Fruit fly (Drosophila melanogaster): Measurements from ENCODE around the gene rdgB.

Gene rdgB

dm6 chrX:13805554-13805953 is 43.0 kb downstream of the rdgB start (continued):
- TF ChIP-seq Atf3 (GFP tag; optimal IDR thresholded peaks at IDR 0.05) (no peak), CG15011 (GFP tag; optimal IDR thresholded peaks at IDR 0.05) (no peak), CG17186 (GFP tag; optimal IDR thresholded peaks at IDR 0.05) (peak; percentile 8), chn (GFP tag; optimal IDR thresholded peaks at IDR 0.05) (no peak), ind (GFP tag; optimal IDR thresholded peaks at IDR 0.05) (no peak), CG34422 (GFP tag; IDR thresholded peaks at IDR 0.05) (no peak), gfzf (GFP tag; optimal IDR thresholded peaks at IDR 0.05) (no peak), crc (GFP tag; optimal IDR thresholded peaks at IDR 0.05) (no peak), CG15601 (tag; optimal IDR thresholded peaks at IDR 0.05) (peak; percentile 55), ci (GFP tag; IDR thresholded peaks at IDR 0.05) (0 out of 3 replicates have a peak, but pooled peaks have one; percentile 19), CG14710 (tag; optimal IDR thresholded peaks at IDR 0.05) (peak; percentile 32), lbe (GFP tag; optimal IDR thresholded peaks at IDR 0.05) (no peak), maf-S (GFP tag; optimal IDR thresholded peaks at IDR 0.05) (no peak), lab (GFP tag; optimal IDR thresholded peaks at IDR 0.05) (peak; percentile 5), Blimp-1 (GFP tag; optimal IDR thresholded peaks at IDR 0.05) (no peak), B-H1 (GFP tag; IDR thresholded peaks at IDR 0.05) (no peak), ase (GFP tag; IDR thresholded peaks at IDR 0.05) (no peak), pzg (GFP tag; optimal IDR thresholded peaks at IDR 0.05) (no peak), trh (GFP tag; optimal IDR thresholded peaks at IDR 0.05) (no peak), CG7987 (GFP tag; optimal IDR thresholded peaks at IDR 0.05) (no peak), CG16815 (GFP tag; optimal IDR thresholded peaks at IDR 0.05) (no peak), Hr3 (GFP tag; optimal IDR thresholded peaks at IDR 0.05) (no peak), ttk (GFP tag; IDR thresholded peaks at IDR 0.05) (peak; percentile 27; the same call in 1 of the 2 replicates), B-H2 (GFP tag; optimal IDR thresholded peaks at IDR 0.05) (no peak), CG17829 (tag; optimal IDR thresholded peaks at IDR 0.05) (no peak), CG13775 (GFP tag; optimal IDR thresholded peaks at IDR 0.05) (no peak), CG3847 (GFP tag; IDR thresholded peaks at IDR 0.05) (no peak), twi (tag; optimal IDR thresholded peaks at IDR 0.05) (peak; percentile 27), Ada2b (GFP tag; IDR thresholded peaks at IDR 0.05) (no peak), CG10209 (GFP tag; optimal IDR thresholded peaks at IDR 0.05) (no peak), Six4 (GFP tag; optimal IDR thresholded peaks at IDR 0.05) (no peak), CG1832 (GFP tag; optimal IDR thresholded peaks at IDR 0.05) (peak; percentile 76), CG13287 (GFP tag; IDR thresholded peaks at IDR 0.05; ENCODE audit: partially characterized antibody) (no peak), D (optimal IDR thresholded peaks at IDR 0.05) (peak; percentile 32), D (GFP tag; optimal IDR thresholded peaks at IDR 0.05) (no peak), CG3407 (GFP tag; optimal IDR thresholded peaks at IDR 0.05) (no peak), CG10959 (GFP tag; IDR thresholded peaks at IDR 0.05) (no peak), gce (GFP tag; IDR thresholded peaks at IDR 0.05) (peak; percentile 10; the same call in 1 of the 3 replicates), ranshi (GFP tag; IDR thresholded peaks at IDR 0.05) (no peak), pb (GFP tag; optimal IDR thresholded peaks at IDR 0.05) (no peak), CG2889 (GFP tag; IDR thresholded peaks at IDR 0.05) (no peak), da (GFP tag; optimal IDR thresholded peaks at IDR 0.05) (no peak), Antp (GFP tag; optimal IDR thresholded peaks at IDR 0.05) (no peak), CG12744 (GFP tag; optimal IDR thresholded peaks at IDR 0.05) (no peak), pita (GFP tag; optimal IDR thresholded peaks at IDR 0.05) (peak; percentile 3), row (GFP tag; IDR thresholded peaks at IDR 0.05) (0 out of 3 replicates have a peak, but pooled peaks have one; percentile 8), Spps (tag; optimal IDR thresholded peaks at IDR 0.05) (peak; percentile 22), ato (GFP tag; IDR thresholded peaks at IDR 0.05; ENCODE audit: partially characterized antibody) (no peak), CG4707 (GFP tag; optimal IDR thresholded peaks at IDR 0.05) (no peak), dmrt99B (tag; optimal IDR thresholded peaks at IDR 0.05) (no peak), CG8281 (tag; optimal IDR thresholded peaks at IDR 0.05) (peak; percentile 22), CG3065 (GFP tag; optimal IDR thresholded peaks at IDR 0.05) (no peak)
